Worm (Caenorhabditis elegans) whole organism, L1 larva: ENCODE data around the gene dmd-6.

ENCODE experiments used
- C04F5.9 ChIP-seq: sonication (generic microtip); optimal IDR thresholded peaks from 2 replicates; lab custom pipeline; 2016; ENCODE audit warnings: missing genetic modification characterization, missing compliant biosample characterization
- C16A3.4 ChIP-seq: fragments of 150-350 bp; optimal IDR thresholded peaks from 2 replicates; lab custom pipeline; 2014; ENCODE audit warnings: missing biosample characterization, missing genetic modification characterization
- F16B12.6 ChIP-seq: fragments of 150-350 bp; optimal IDR thresholded peaks from 2 replicates; lab custom pipeline; 2014; ENCODE audit warnings: missing biosample characterization, missing genetic modification characterization
- Y116A8C.19 ChIP-seq: sonication (generic microtip); optimal IDR thresholded peaks from 2 replicates; lab custom pipeline; 2016; ENCODE audit warnings: missing compliant biosample characterization, missing genetic modification characterization, borderline replicate concordance
- alr-1 ChIP-seq: fragments of 200-800 bp; sonication (Bioruptor generic); optimal IDR thresholded peaks from 2 replicates; lab custom pipeline; 2018; ENCODE audit warnings: borderline replicate concordance, mild to moderate bottlenecking, missing genetic modification characterization, missing compliant biosample characterization
- aly-2 ChIP-seq: fragments of 150-350 bp; optimal IDR thresholded peaks from 2 replicates; lab custom pipeline; 2014; ENCODE audit warnings: missing biosample characterization, missing genetic modification characterization
- ama-1 ChIP-seq: fragments of 150-350 bp; optimal IDR thresholded peaks from 2 replicates; lab custom pipeline; 2014
- blmp-1 ChIP-seq: fragments of 150-350 bp; optimal IDR thresholded peaks from 2 replicates; lab custom pipeline; 2014; ENCODE audit warnings: missing biosample characterization, missing genetic modification characterization
- ceh-63 ChIP-seq: fragments of 200-800 bp; sonication (Bioruptor generic); optimal IDR thresholded peaks from 2 replicates; lab custom pipeline; 2018; ENCODE audit warnings: mild to moderate bottlenecking, missing genetic modification characterization, missing compliant biosample characterization
- ceh-88 ChIP-seq: fragments of 200-800 bp; sonication (Bioruptor generic); IDR thresholded peaks from 2 replicates; pipeline ENCODE4 v1.3.6; 2022; ENCODE audit warnings: missing genetic modification characterization, missing compliant biosample characterization
- ces-1 ChIP-seq: fragments of 150-350 bp; optimal IDR thresholded peaks from 2 replicates; lab custom pipeline; 2014; ENCODE audit warnings: missing biosample characterization, missing genetic modification reagents, missing genetic modification characterization
- efl-1 ChIP-seq, 4 experiments: fragments of 150-350 bp; optimal IDR thresholded peaks in 3 of 4; peaks in 1 of 4; 1 replicate in 1 of 4; 2 replicates in 3 of 4; lab custom pipeline; 2014; ENCODE audit warnings: missing biosample characterization in 2 of 4, missing genetic modification characterization in 2 of 4, missing genetic modification reagents in 2 of 4
- efl-3 ChIP-seq: fragments of 200-800 bp; sonication (Bioruptor generic); optimal IDR thresholded peaks from 2 replicates; lab custom pipeline; 2018; ENCODE audit warnings: mild to moderate bottlenecking, missing genetic modification characterization, missing compliant biosample characterization
- egl-13 ChIP-seq: sonication (generic microtip); optimal IDR thresholded peaks from 2 replicates; lab custom pipeline; 2016; ENCODE audit warnings: missing genotype, missing genetic modification reagents, missing genetic modification characterization, missing compliant biosample characterization
- elt-2 ChIP-seq: sonication (generic microtip); optimal IDR thresholded peaks from 2 replicates; lab custom pipeline; 2016; ENCODE audit warnings: missing genetic modification characterization, mild to moderate bottlenecking, inconsistent platforms, missing compliant biosample characterization, missing genetic modification reagents
- fkh-10 ChIP-seq: sonication (generic microtip); optimal IDR thresholded peaks from 2 replicates; lab custom pipeline; 2017; ENCODE audit warnings: missing biosample characterization, missing genetic modification reagents, missing genetic modification characterization
- hlh-17 ChIP-seq: fragments of 200-800 bp; sonication (Bioruptor generic); optimal IDR thresholded peaks from 2 replicates; lab custom pipeline; 2018; ENCODE audit warnings: missing genetic modification characterization, mild to moderate bottlenecking, missing compliant biosample characterization, moderate library complexity, borderline replicate concordance
- hlh-4 ChIP-seq: sonication (generic microtip); optimal IDR thresholded peaks from 2 replicates; lab custom pipeline; 2016; ENCODE audit warnings: mild to moderate bottlenecking, missing genetic modification characterization, missing compliant biosample characterization
- hpl-2 ChIP-seq: fragments of 150-350 bp; optimal IDR thresholded peaks from 2 replicates; lab custom pipeline; 2014; ENCODE audit warnings: missing biosample characterization, missing genetic modification reagents, missing genetic modification characterization
- lin-14 ChIP-seq: fragments of 200-800 bp; sonication (Bioruptor generic); optimal IDR thresholded peaks from 2 replicates; lab custom pipeline; 2018; ENCODE audit warnings: mild to moderate bottlenecking, missing genetic modification characterization, moderate library complexity, missing compliant biosample characterization
- lsy-2 ChIP-seq, 2 experiments: fragments of 150-350 bp; optimal IDR thresholded peaks; 2 replicates each; lab custom pipeline; 2014; ENCODE audit warnings: missing biosample characterization in 2 of 2, missing genetic modification characterization in 2 of 2
- mab-9 ChIP-seq: fragments of 200-800 bp; sonication (Bioruptor generic); IDR thresholded peaks from 2 replicates; pipeline ENCODE4 v1.3.6; 2022; ENCODE audit warnings: missing genetic modification reagents, missing genetic modification characterization, missing compliant biosample characterization
- mdl-1 ChIP-seq, 2 experiments: fragments of 150-350 bp; optimal IDR thresholded peaks; 2 replicates each; lab custom pipeline; 2014 to 2017; ENCODE audit warnings: missing biosample characterization in 2 of 2, missing genetic modification characterization in 2 of 2, inconsistent platforms in 1 of 2
- mep-1 ChIP-seq: fragments of 150-350 bp; optimal IDR thresholded peaks from 2 replicates; lab custom pipeline; 2014; ENCODE audit warnings: missing biosample characterization, missing genetic modification characterization
- nhr-237 ChIP-seq: fragments of 150-350 bp; optimal IDR thresholded peaks from 2 replicates; lab custom pipeline; 2014; ENCODE audit warnings: missing biosample characterization, missing genetic modification characterization
- nhr-28 ChIP-seq: fragments of 150-350 bp; optimal IDR thresholded peaks from 2 replicates; lab custom pipeline; 2014; ENCODE audit warnings: missing biosample characterization, missing genetic modification characterization
- nhr-47 ChIP-seq: sonication (generic microtip); optimal IDR thresholded peaks from 2 replicates; lab custom pipeline; 2016; ENCODE audit warnings: mild to moderate bottlenecking, missing genetic modification characterization, moderate library complexity, missing compliant biosample characterization
- nhr-71 ChIP-seq: sonication (generic microtip); optimal IDR thresholded peaks from 2 replicates; lab custom pipeline; 2016; ENCODE audit warnings: mild to moderate bottlenecking, missing genetic modification characterization, moderate library complexity, missing compliant biosample characterization
- nhr-85 ChIP-seq: sonication (generic microtip); peaks from one replicate; lab custom pipeline; 2016; ENCODE audit warnings: missing genetic modification characterization, inconsistent platforms, missing compliant biosample characterization
- pax-3 ChIP-seq: fragments of 200-800 bp; sonication (Bioruptor generic); optimal IDR thresholded peaks from 2 replicates; lab custom pipeline; 2018; ENCODE audit warnings: mild to moderate bottlenecking, missing genetic modification characterization, moderate library complexity, missing compliant biosample characterization
- pqm-1 ChIP-seq: sonication (generic microtip); optimal IDR thresholded peaks from 3 replicates; lab custom pipeline; 2017; ENCODE audit warnings: missing biosample characterization, missing genetic modification characterization
- snpc-4 ChIP-seq: fragments of 150-350 bp; optimal IDR thresholded peaks from 2 replicates; lab custom pipeline; 2014; ENCODE audit warnings: missing biosample characterization, missing genetic modification characterization
- snu-23 ChIP-seq: sonication (generic microtip); optimal IDR thresholded peaks from 2 replicates; lab custom pipeline; 2016; ENCODE audit warnings: missing genetic modification characterization, missing compliant biosample characterization
- sup-37 ChIP-seq: fragments of 200-800 bp; sonication (Bioruptor generic); optimal IDR thresholded peaks from 2 replicates; lab custom pipeline; 2018; ENCODE audit warnings: mild to moderate bottlenecking, missing genetic modification characterization, missing compliant biosample characterization
- swsn-7 ChIP-seq: sonication (generic microtip); optimal IDR thresholded peaks from 2 replicates; lab custom pipeline; 2016; ENCODE audit warnings: missing genetic modification characterization, missing compliant biosample characterization
- tbx-2 ChIP-seq: sonication (generic microtip); optimal IDR thresholded peaks from 2 replicates; lab custom pipeline; 2016; ENCODE audit warnings: missing genetic modification characterization, missing compliant biosample characterization
- tlp-1 ChIP-seq: fragments of 150-350 bp; optimal IDR thresholded peaks from 2 replicates; lab custom pipeline; 2014; ENCODE audit warnings: missing biosample characterization, missing genetic modification characterization
- unc-130 ChIP-seq: fragments of 150-350 bp; optimal IDR thresholded peaks from 2 replicates; lab custom pipeline; 2017; ENCODE audit warnings: missing biosample characterization, missing genetic modification characterization, inconsistent platforms
- unc-86 ChIP-seq: sonication (generic microtip); optimal IDR thresholded peaks from 2 replicates; lab custom pipeline; 2016; ENCODE audit warnings: missing genetic modification characterization, missing compliant biosample characterization
- xbp-1 ChIP-seq: sonication (generic microtip); optimal IDR thresholded peaks from 2 replicates; lab custom pipeline; 2016; ENCODE audit warnings: missing genetic modification characterization, missing compliant biosample characterization
- zip-4 ChIP-seq: fragments of 200-800 bp; sonication (Bioruptor generic); optimal IDR thresholded peaks from 2 replicates; lab custom pipeline; 2018; ENCODE audit warnings: mild to moderate bottlenecking, missing genetic modification characterization, moderate library complexity, missing compliant biosample characterization
- ztf-4 ChIP-seq: fragments of 150-350 bp; optimal IDR thresholded peaks from 2 replicates; lab custom pipeline; 2014; ENCODE audit warnings: missing biosample characterization, missing genetic modification characterization

The dmd-6 gene

ce11 chrIV:14634826-14635225 lies 18.4 kb downstream of the dmd-6 start, which contains the start of gene ule-2:
Gene ule-2, plus strand, starts transcription at chrIV:14635126.
- TF ChIP-seq ztf-4 (tag; lab: Kevin White, UChicago), result no peak
- no peak for TF ChIP-seq pax-3 (tag; lab: Kevin White, UChicago)
- TF ChIP-seq nhr-28 (tag; lab: Kevin White, UChicago), result no peak

ce11 chrIV:14637413-14637812 lies 21.0 kb downstream of the dmd-6 start, which contains the start of gene srlf-27:
Gene srlf-27, plus strand, starts transcription at chrIV:14637713.
- TF ChIP-seq tbx-2 (no peak), tlp-1 (tag; lab: Kevin White, UChicago) (no peak), egl-13 (tag; lab: Kevin White, UChicago) (no peak), nhr-237 (tag; lab: Kevin White, UChicago) (no peak), hlh-4 (tag; lab: Kevin White, UChicago) (no peak), ceh-63 (GFP tag; lab: Kevin White, UChicago) (no peak), lin-14 (GFP tag; lab: Kevin White, UChicago) (no peak), efl-1 (optimal IDR thresholded peaks at IDR 0.05; lab: Kevin White, UChicago) (no peak), efl-1 (GFP tag; optimal IDR thresholded peaks at IDR 0.05 in 1 of 2; lab: Kevin White, UChicago) (no peak), snpc-4 (tag; lab: Kevin White, UChicago) (no peak), efl-3 (GFP tag; lab: Kevin White, UChicago) (no peak), ama-1 (lab: Kevin White, UChicago) (no peak), hlh-17 (no peak), mdl-1 (tag; optimal IDR thresholded peaks at IDR 0.05; lab: Kevin White, UChicago) (no peak), lsy-2 (tag; optimal IDR thresholded peaks at IDR 0.05; lab: Kevin White, UChicago) (no peak), nhr-47 (tag; lab: Kevin White, UChicago) (no peak), pqm-1 (tag; lab: Kevin White, UChicago) (no peak), xbp-1 (tag; lab: Kevin White, UChicago) (no peak)

- TF ChIP-seq snpc-4 (tag; lab: Kevin White, UChicago), result peak; percentile 18
Observed at ce11 chrIV:14648059-14648458, 31.7 kb downstream of the dmd-6 start.

ce11 chrIV:14653066-14653465 lies 36.7 kb downstream of the dmd-6 start, which contains the start of gene talp-3:
Gene talp-3, minus strand, starts transcription at chrIV:14653380.
- no peak for TF ChIP-seq ztf-4 (tag; lab: Kevin White, UChicago)
- no peak for TF ChIP-seq mab-9 (GFP tag; lab: Robert Waterston, UW)
- TF ChIP-seq ceh-63 (GFP tag; lab: Kevin White, UChicago), result no peak
- TF ChIP-seq tlp-1 (tag; lab: Kevin White, UChicago), result no peak
- no peak for TF ChIP-seq blmp-1 (tag; lab: Kevin White, UChicago)

ce11 chrIV:14656573-14657129 lies 40.2 kb downstream of the dmd-6 start, which contains the start of gene Y57G11C.33:
Gene Y57G11C.33, plus strand, starts transcription at chrIV:14657079.
- TF ChIP-seq C04F5.9 (no peak), hpl-2 (GFP tag; lab: Kevin White, UChicago) (no peak), blmp-1 (tag; lab: Kevin White, UChicago) (peak; percentile 36), sup-37 (GFP tag; lab: Kevin White, UChicago) (no peak), tbx-2 (peak; percentile 29), ceh-88 (GFP tag; lab: Robert Waterston, UW) (no peak), ama-1 (lab: Kevin White, UChicago) (no peak), lsy-2 (tag; optimal IDR thresholded peaks at IDR 0.05; lab: Kevin White, UChicago) (peak; percentile 75 to 96), nhr-85 (tag; lab: Kevin White, UChicago) (no peak), efl-1 (optimal IDR thresholded peaks at IDR 0.05; lab: Kevin White, UChicago) (peak; percentile 12 to 49), efl-1 (GFP tag; optimal IDR thresholded peaks at IDR 0.05 in 1 of 2; lab: Kevin White, UChicago) (peak in 1 of 2 experiments; percentile 42), C16A3.4 (tag; lab: Kevin White, UChicago) (peak; percentile 3), unc-86 (tag; lab: Kevin White, UChicago) (peak; percentile 4), ces-1 (GFP tag; lab: Kevin White, UChicago) (no peak), aly-2 (no peak), swsn-7 (peak; percentile 49), F16B12.6 (tag; lab: Kevin White, UChicago) (peak; percentile 91), fkh-10 (GFP tag; lab: Kevin White, UChicago) (no peak), zip-4 (GFP tag; lab: Kevin White, UChicago) (no peak), elt-2 (no peak), mdl-1 (tag; optimal IDR thresholded peaks at IDR 0.05; lab: Kevin White, UChicago) (no peak), nhr-71 (peak; percentile 52), alr-1 (no peak), Y116A8C.19 (tag; lab: Kevin White, UChicago) (no peak), unc-130 (tag; lab: Kevin White, UChicago) (peak; percentile 61), mep-1 (tag; lab: Kevin White, UChicago) (peak; percentile 61), nhr-47 (tag; lab: Kevin White, UChicago) (peak; percentile 42), snu-23 (GFP tag; lab: Kevin White, UChicago) (peak; percentile 63)
